Worm (Caenorhabditis elegans) whole organism, L1 larva: Measurements from ENCODE around the gene F09E5.16.

ENCODE experiments used
- C16A3.4 ChIP-seq: fragments of 150-350 bp; optimal IDR thresholded peaks from 2 replicates; lab custom pipeline; 2014; ENCODE audit warnings: missing biosample characterization, missing genetic modification characterization
- F16B12.6 ChIP-seq: fragments of 150-350 bp; optimal IDR thresholded peaks from 2 replicates; lab custom pipeline; 2014; ENCODE audit warnings: missing biosample characterization, missing genetic modification characterization
- Y116A8C.19 ChIP-seq: sonication (generic microtip); optimal IDR thresholded peaks from 2 replicates; lab custom pipeline; 2016; ENCODE audit warnings: missing compliant biosample characterization, missing genetic modification characterization, borderline replicate concordance
- aha-1 ChIP-seq: fragments of 150-350 bp; optimal IDR thresholded peaks from 2 replicates; lab custom pipeline; 2014; ENCODE audit warnings: missing biosample characterization, missing genetic modification characterization
- alr-1 ChIP-seq: fragments of 200-800 bp; sonication (Bioruptor generic); optimal IDR thresholded peaks from 2 replicates; lab custom pipeline; 2018; ENCODE audit warnings: borderline replicate concordance, mild to moderate bottlenecking, missing genetic modification characterization, missing compliant biosample characterization
- blmp-1 ChIP-seq: fragments of 150-350 bp; optimal IDR thresholded peaks from 2 replicates; lab custom pipeline; 2014; ENCODE audit warnings: missing biosample characterization, missing genetic modification characterization
- ceh-90 ChIP-seq: sonication (generic microtip); optimal IDR thresholded peaks from 2 replicates; lab custom pipeline; 2016; ENCODE audit warnings: missing genetic modification characterization, missing compliant biosample characterization
- ces-1 ChIP-seq: fragments of 150-350 bp; optimal IDR thresholded peaks from 2 replicates; lab custom pipeline; 2014; ENCODE audit warnings: missing biosample characterization, missing genetic modification reagents, missing genetic modification characterization
- efl-1 ChIP-seq, 4 experiments: fragments of 150-350 bp; optimal IDR thresholded peaks in 3 of 4; peaks in 1 of 4; 1 replicate in 1 of 4; 2 replicates in 3 of 4; lab custom pipeline; 2014; ENCODE audit warnings: missing biosample characterization in 2 of 4, missing genetic modification characterization in 2 of 4, missing genetic modification reagents in 2 of 4
- efl-3 ChIP-seq: fragments of 200-800 bp; sonication (Bioruptor generic); optimal IDR thresholded peaks from 2 replicates; lab custom pipeline; 2018; ENCODE audit warnings: mild to moderate bottlenecking, missing genetic modification characterization, missing compliant biosample characterization
- egl-27 ChIP-seq, 2 experiments: fragments of 150-350 bp in 1 of 2; sonication (generic microtip); optimal IDR thresholded peaks; 3 replicates each; lab custom pipeline; 2017 to 2018; ENCODE audit warnings: missing biosample characterization in 2 of 2, missing genetic modification characterization in 2 of 2, missing genetic modification reagents in 2 of 2
- elt-2 ChIP-seq: sonication (generic microtip); optimal IDR thresholded peaks from 2 replicates; lab custom pipeline; 2016; ENCODE audit warnings: missing genetic modification characterization, mild to moderate bottlenecking, inconsistent platforms, missing compliant biosample characterization, missing genetic modification reagents
- elt-3 ChIP-seq, 6 experiments: fragments of 150-350 bp in 1 of 6; sonication (generic microtip); optimal IDR thresholded peaks; 2 replicates each; lab custom pipeline; 2017 to 2018; ENCODE audit warnings: missing biosample characterization in 6 of 6, missing genetic modification characterization in 6 of 6, inconsistent platforms in 1 of 6
- ets-5 ChIP-seq: fragments of 200-800 bp; sonication (Bioruptor generic); IDR thresholded peaks from 2 replicates; pipeline ENCODE4 v1.3.6; 2022; ENCODE audit warnings: missing genetic modification characterization, missing compliant biosample characterization
- fkh-10 ChIP-seq: sonication (generic microtip); optimal IDR thresholded peaks from 2 replicates; lab custom pipeline; 2017; ENCODE audit warnings: missing biosample characterization, missing genetic modification reagents, missing genetic modification characterization
- fkh-4 ChIP-seq: sonication (generic microtip); optimal IDR thresholded peaks from 2 replicates; lab custom pipeline; 2016; ENCODE audit warnings: missing compliant biosample characterization, missing genetic modification characterization, borderline replicate concordance
- hlh-4 ChIP-seq: sonication (generic microtip); optimal IDR thresholded peaks from 2 replicates; lab custom pipeline; 2016; ENCODE audit warnings: mild to moderate bottlenecking, missing genetic modification characterization, missing compliant biosample characterization
- isw-1 ChIP-seq: fragments of 200-800 bp; sonication (Bioruptor generic); IDR thresholded peaks from 2 replicates; pipeline ENCODE4 v1.3.6; 2022; ENCODE audit warnings: missing genetic modification characterization, missing compliant biosample characterization
- lin-13 ChIP-seq: fragments of 150-350 bp; optimal IDR thresholded peaks from 2 replicates; lab custom pipeline; 2014; ENCODE audit warnings: missing biosample characterization, missing genetic modification reagents, missing genetic modification characterization
- lin-14 ChIP-seq: fragments of 200-800 bp; sonication (Bioruptor generic); optimal IDR thresholded peaks from 2 replicates; lab custom pipeline; 2018; ENCODE audit warnings: mild to moderate bottlenecking, missing genetic modification characterization, moderate library complexity, missing compliant biosample characterization
- lin-15B ChIP-seq: fragments of 150-350 bp; sonication (generic microtip); optimal IDR thresholded peaks from 3 replicates; lab custom pipeline; 2014; ENCODE audit warnings: missing biosample characterization, missing genetic modification characterization
- lin-39 ChIP-seq: fragments of 150-350 bp; optimal IDR thresholded peaks from 2 replicates; lab custom pipeline; 2014; ENCODE audit warnings: missing biosample characterization, missing genetic modification reagents, missing genetic modification characterization
- lir-3 ChIP-seq: sonication (generic microtip); optimal IDR thresholded peaks from 2 replicates; lab custom pipeline; 2016; ENCODE audit warnings: mild to moderate bottlenecking, missing genetic modification characterization, moderate library complexity, missing compliant biosample characterization; ENCODE audit not compliant: poor library complexity
- lsy-2 ChIP-seq, 2 experiments: fragments of 150-350 bp; optimal IDR thresholded peaks; 2 replicates each; lab custom pipeline; 2014; ENCODE audit warnings: missing biosample characterization in 2 of 2, missing genetic modification characterization in 2 of 2
- mab-9 ChIP-seq: fragments of 200-800 bp; sonication (Bioruptor generic); IDR thresholded peaks from 2 replicates; pipeline ENCODE4 v1.3.6; 2022; ENCODE audit warnings: missing genetic modification reagents, missing genetic modification characterization, missing compliant biosample characterization
- mdl-1 ChIP-seq, 2 experiments: fragments of 150-350 bp; optimal IDR thresholded peaks; 2 replicates each; lab custom pipeline; 2014 to 2017; ENCODE audit warnings: missing biosample characterization in 2 of 2, missing genetic modification characterization in 2 of 2, inconsistent platforms in 1 of 2
- nhr-12 ChIP-seq: sonication (generic microtip); optimal IDR thresholded peaks from 2 replicates; lab custom pipeline; 2017; ENCODE audit warnings: missing biosample characterization, missing genetic modification characterization
- nhr-19 ChIP-seq: fragments of 200-800 bp; sonication (Bioruptor generic); conservative IDR thresholded peaks from 2 replicates; pipeline ENCODE4 v1.3.6; 2022; ENCODE audit warnings: missing genetic modification characterization, missing compliant biosample characterization
- nhr-20 ChIP-seq: sonication (generic microtip); optimal IDR thresholded peaks from 2 replicates; lab custom pipeline; 2016; ENCODE audit warnings: mild to moderate bottlenecking, missing genetic modification characterization, missing compliant biosample characterization
- nhr-237 ChIP-seq: fragments of 150-350 bp; optimal IDR thresholded peaks from 2 replicates; lab custom pipeline; 2014; ENCODE audit warnings: missing biosample characterization, missing genetic modification characterization
- nhr-47 ChIP-seq: sonication (generic microtip); optimal IDR thresholded peaks from 2 replicates; lab custom pipeline; 2016; ENCODE audit warnings: mild to moderate bottlenecking, missing genetic modification characterization, moderate library complexity, missing compliant biosample characterization
- nhr-71 ChIP-seq: sonication (generic microtip); optimal IDR thresholded peaks from 2 replicates; lab custom pipeline; 2016; ENCODE audit warnings: mild to moderate bottlenecking, missing genetic modification characterization, moderate library complexity, missing compliant biosample characterization
- nhr-76 ChIP-seq: sonication (generic microtip); optimal IDR thresholded peaks from 2 replicates; lab custom pipeline; 2017; ENCODE audit warnings: missing biosample characterization, missing genetic modification characterization
- nhr-85 ChIP-seq: sonication (generic microtip); peaks from one replicate; lab custom pipeline; 2016; ENCODE audit warnings: missing genetic modification characterization, inconsistent platforms, missing compliant biosample characterization
- pag-3 ChIP-seq: sonication (generic microtip); optimal IDR thresholded peaks from 2 replicates; lab custom pipeline; 2017; ENCODE audit warnings: missing genetic modification characterization, mild to moderate bottlenecking, missing compliant biosample characterization, antibody characterized with exemption, borderline replicate concordance; ENCODE audit not compliant: insufficient read depth
- pqm-1 ChIP-seq: sonication (generic microtip); optimal IDR thresholded peaks from 3 replicates; lab custom pipeline; 2017; ENCODE audit warnings: missing biosample characterization, missing genetic modification characterization
- skn-1 ChIP-seq: fragments of 150-350 bp; optimal IDR thresholded peaks from 2 replicates; lab custom pipeline; 2014; ENCODE audit warnings: missing biosample characterization, missing genetic modification characterization
- snu-23 ChIP-seq: sonication (generic microtip); optimal IDR thresholded peaks from 2 replicates; lab custom pipeline; 2016; ENCODE audit warnings: missing genetic modification characterization, missing compliant biosample characterization
- sox-4 ChIP-seq: sonication (generic microtip); optimal IDR thresholded peaks from 2 replicates; lab custom pipeline; 2016; ENCODE audit warnings: missing genetic modification characterization, missing compliant biosample characterization
- sptf-1 ChIP-seq: fragments of 150-350 bp; optimal IDR thresholded peaks from 2 replicates; lab custom pipeline; 2014; ENCODE audit warnings: missing biosample characterization, missing genetic modification characterization
- tbx-2 ChIP-seq: sonication (generic microtip); optimal IDR thresholded peaks from 2 replicates; lab custom pipeline; 2016; ENCODE audit warnings: missing genetic modification characterization, missing compliant biosample characterization
- unc-30 ChIP-seq: sonication (generic microtip); optimal IDR thresholded peaks from 2 replicates; lab custom pipeline; 2017; ENCODE audit warnings: missing biosample characterization, missing genetic modification characterization
- unc-62 ChIP-seq: fragments of 150-350 bp; optimal IDR thresholded peaks from 2 replicates; lab custom pipeline; 2014; ENCODE audit warnings: missing biosample characterization, missing genetic modification reagents, missing genetic modification characterization
- unc-86 ChIP-seq: sonication (generic microtip); optimal IDR thresholded peaks from 2 replicates; lab custom pipeline; 2016; ENCODE audit warnings: missing genetic modification characterization, missing compliant biosample characterization
- zip-4 ChIP-seq: fragments of 200-800 bp; sonication (Bioruptor generic); optimal IDR thresholded peaks from 2 replicates; lab custom pipeline; 2018; ENCODE audit warnings: mild to moderate bottlenecking, missing genetic modification characterization, moderate library complexity, missing compliant biosample characterization
- ztf-11 ChIP-seq, 2 experiments: sonication (generic microtip); optimal IDR thresholded peaks; 2 replicates each; lab custom pipeline; 2016 to 2017; ENCODE audit warnings: missing genetic modification characterization in 2 of 2, missing biosample characterization in 1 of 2, missing compliant biosample characterization in 1 of 2
- ztf-4 ChIP-seq: fragments of 150-350 bp; optimal IDR thresholded peaks from 2 replicates; lab custom pipeline; 2014; ENCODE audit warnings: missing biosample characterization, missing genetic modification characterization

Gene F09E5.16

DNA sequence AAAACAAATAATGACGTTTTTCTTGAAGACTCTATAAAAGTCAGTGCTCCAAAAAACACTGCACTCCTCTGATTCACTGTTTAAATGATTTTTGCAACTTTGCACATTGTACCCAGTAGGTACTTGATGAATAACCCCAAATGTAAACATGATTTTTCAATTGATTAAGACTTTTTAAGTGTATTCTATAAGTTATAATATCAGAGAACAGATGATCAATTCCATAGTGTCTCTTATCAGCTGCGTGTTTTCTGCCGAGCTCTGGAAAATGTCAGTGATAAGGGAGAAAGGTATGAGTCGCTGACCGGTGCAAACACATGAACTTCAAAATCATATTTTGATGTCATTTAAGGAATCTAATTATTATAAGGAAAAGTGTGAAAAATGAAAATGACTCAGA lies 41.8 kb downstream of the F09E5.16 start (continued):
- TF ChIP-seq lsy-2 (tag; optimal IDR thresholded peaks at IDR 0.05; lab: Kevin White, UChicago) (peak in 1 of 2 experiments; percentile 21), elt-3 (tag; optimal IDR thresholded peaks at IDR 0.05; lab: Kevin White, UChicago) (no peak), Y116A8C.19 (no peak), fkh-4 (tag; lab: Kevin White, UChicago) (no peak), hlh-4 (tag; lab: Kevin White, UChicago) (no peak), nhr-85 (no peak), egl-27 (tag; optimal IDR thresholded peaks at IDR 0.05; lab: Kevin White, UChicago) (no peak), lin-39 (tag; lab: Kevin White, UChicago) (no peak), lin-15B (no peak)

DNA sequence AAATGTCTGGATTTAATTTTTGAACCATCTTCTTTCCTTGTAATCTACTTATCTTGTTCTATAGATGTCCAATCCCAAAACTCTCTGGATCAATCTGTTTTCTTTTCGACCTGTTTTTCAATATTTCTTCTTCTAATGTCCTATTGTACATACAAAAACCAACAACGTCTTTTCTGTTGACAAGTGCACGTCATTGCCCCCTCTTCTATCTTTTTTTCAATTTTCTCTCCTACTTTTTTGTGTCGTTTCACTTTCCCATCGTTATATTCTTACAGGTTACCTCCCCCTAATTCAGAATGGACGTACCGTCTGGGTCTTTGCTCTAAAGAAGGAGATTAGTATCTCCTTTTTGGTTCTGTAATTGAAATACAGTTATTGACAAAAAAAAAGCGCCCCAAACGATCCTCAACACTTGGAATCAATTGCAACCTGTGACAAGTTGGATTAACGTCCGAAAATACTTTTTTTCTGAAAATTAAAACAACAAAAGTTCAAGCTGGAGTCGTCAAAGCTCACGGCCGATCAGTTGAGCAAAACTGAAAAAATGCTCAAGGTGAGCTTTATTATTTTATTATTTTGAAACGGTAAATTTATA lies 42.7 kb downstream of the F09E5.16 start, which contains the start of gene vhp-1:
Gene vhp-1, plus strand, starts transcription at position 545 of the 595 bp plus-strand sequence.
- TF ChIP-seq blmp-1 (tag; lab: Kevin White, UChicago) (peak; percentile 61), lin-13 (GFP tag; lab: Kevin White, UChicago) (no peak), unc-62 (GFP tag; lab: Kevin White, UChicago) (no peak), elt-3 (tag; optimal IDR thresholded peaks at IDR 0.05; lab: Kevin White, UChicago) (peak in 3 of 6 experiments; percentile 1 to 69 (median 39)), ztf-11 (tag; optimal IDR thresholded peaks at IDR 0.05; lab: Kevin White, UChicago) (no peak), lin-14 (peak; percentile 30), nhr-19 (GFP tag; lab: Robert Waterston, UW) (no peak), pqm-1 (tag; lab: Kevin White, UChicago) (no peak), elt-2 (tag; lab: Kevin White, UChicago) (no peak), nhr-20 (tag; lab: Kevin White, UChicago) (no peak), nhr-76 (tag; lab: Kevin White, UChicago) (no peak), unc-86 (no peak), zip-4 (GFP tag; lab: Kevin White, UChicago) (no peak), pag-3 (tag; lab: Kevin White, UChicago) (no peak), mdl-1 (tag; optimal IDR thresholded peaks at IDR 0.05; lab: Kevin White, UChicago) (no peak), unc-30 (tag; lab: Kevin White, UChicago) (no peak), efl-3 (no peak), sox-4 (no peak), fkh-4 (tag; lab: Kevin White, UChicago) (no peak), mab-9 (GFP tag; lab: Robert Waterston, UW) (no peak), ces-1 (GFP tag; lab: Kevin White, UChicago) (no peak), C16A3.4 (no peak), ztf-4 (no peak), isw-1 (no peak), lir-3 (tag; lab: Kevin White, UChicago) (no peak), nhr-85 (peak; percentile 82), efl-1 (optimal IDR thresholded peaks at IDR 0.05; lab: Kevin White, UChicago) (no peak), efl-1 (GFP tag; optimal IDR thresholded peaks at IDR 0.05 in 1 of 2; lab: Kevin White, UChicago) (peak in 1 of 2 experiments; percentile 47), alr-1 (tag; lab: Kevin White, UChicago) (no peak), skn-1 (tag; lab: Kevin White, UChicago) (no peak), tbx-2 (tag; lab: Kevin White, UChicago) (no peak), nhr-12 (tag; lab: Kevin White, UChicago) (no peak), nhr-47 (tag; lab: Kevin White, UChicago) (no peak), aha-1 (tag; lab: Kevin White, UChicago) (no peak), lin-39 (tag; lab: Kevin White, UChicago) (no peak), ceh-90 (tag; lab: Kevin White, UChicago) (no peak), F16B12.6 (tag; lab: Kevin White, UChicago) (no peak), nhr-237 (tag; lab: Kevin White, UChicago) (no peak), fkh-10 (GFP tag; lab: Kevin White, UChicago) (no peak), lin-15B (no peak), ets-5 (GFP tag; lab: Robert Waterston, UW) (no peak), snu-23 (GFP tag; lab: Kevin White, UChicago) (no peak), nhr-71 (tag; lab: Kevin White, UChicago) (no peak), sptf-1 (no peak)
- TF ChIP-seq, all 84 proteins: peak for 5
